Worm (Caenorhabditis elegans) whole organism, L4 larva: ENCODE measurements around the gene elli-1.

Experiments
- egl-27 ChIP-seq: sonication (generic microtip); optimal IDR thresholded peaks from 3 replicates; lab custom pipeline; 2017; ENCODE audit warnings: missing biosample characterization, missing genetic modification reagents, missing genetic modification characterization
- snpc-4 ChIP-seq: fragments of 150-350 bp; optimal IDR thresholded peaks from 2 replicates; lab custom pipeline; 2014; ENCODE audit warnings: missing biosample characterization, missing genetic modification characterization

DNA sequence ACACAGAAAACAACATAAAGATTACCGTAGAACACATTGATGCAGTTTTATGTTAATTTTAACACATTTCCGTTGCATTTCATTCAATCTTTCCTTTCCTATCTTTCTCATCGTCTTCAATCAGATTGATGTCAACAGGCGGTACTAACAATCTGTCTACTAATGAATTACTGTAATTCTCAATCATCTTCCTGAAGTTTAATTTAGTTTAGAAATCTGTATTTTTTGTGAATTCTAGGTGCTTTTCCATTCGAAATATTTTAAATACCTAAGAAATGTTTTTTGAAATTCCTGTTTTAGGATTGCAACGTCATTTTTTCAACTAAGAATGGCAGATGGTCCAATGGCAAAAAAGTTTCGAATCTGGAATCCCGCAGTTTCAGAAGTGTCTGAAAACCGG, 30.9 kb downstream of the elli-1 start, which contains the start of gene F21D5.9:
- TF ChIP-seq egl-27, result no peak
- TF ChIP-seq snpc-4 (tag; lab: Kevin White, UChicago), result no peak
